Worm (Caenorhabditis elegans) whole organism, L1 larva: ENCODE results near the gene mrpl-11.

ENCODE experiments used
- alr-1 ChIP-seq: fragments of 200-800 bp; sonication (Bioruptor generic); optimal IDR thresholded peaks from 2 replicates; lab custom pipeline; 2018; ENCODE audit warnings: borderline replicate concordance, mild to moderate bottlenecking, missing genetic modification characterization, missing compliant biosample characterization
- aly-2 ChIP-seq: fragments of 150-350 bp; optimal IDR thresholded peaks from 2 replicates; lab custom pipeline; 2014; ENCODE audit warnings: missing biosample characterization, missing genetic modification characterization
- ama-1 ChIP-seq: fragments of 150-350 bp; optimal IDR thresholded peaks from 2 replicates; lab custom pipeline; 2014
- blmp-1 ChIP-seq: fragments of 150-350 bp; optimal IDR thresholded peaks from 2 replicates; lab custom pipeline; 2014; ENCODE audit warnings: missing biosample characterization, missing genetic modification characterization
- ceh-63 ChIP-seq: fragments of 200-800 bp; sonication (Bioruptor generic); optimal IDR thresholded peaks from 2 replicates; lab custom pipeline; 2018; ENCODE audit warnings: mild to moderate bottlenecking, missing genetic modification characterization, missing compliant biosample characterization
- ceh-82 ChIP-seq, 3 experiments: fragments of 150-350 bp in 1 of 3; sonication (generic microtip) in 2 of 3; optimal IDR thresholded peaks; 2 replicates each; lab custom pipeline; 2014 to 2017; ENCODE audit warnings: missing biosample characterization in 3 of 3, missing genetic modification characterization in 3 of 3
- ceh-88 ChIP-seq: fragments of 200-800 bp; sonication (Bioruptor generic); IDR thresholded peaks from 2 replicates; pipeline ENCODE4 v1.3.6; 2022; ENCODE audit warnings: missing genetic modification characterization, missing compliant biosample characterization
- dpl-1 ChIP-seq, 3 experiments: fragments of 150-350 bp in 2 of 3; sonication (generic microtip) in 1 of 3; optimal IDR thresholded peaks; 2 replicates each; lab custom pipeline; 2014 to 2017; ENCODE audit warnings: missing biosample characterization in 3 of 3, missing genetic modification characterization in 3 of 3, missing genetic modification reagents in 3 of 3
- dsc-1 ChIP-seq: sonication (generic microtip); optimal IDR thresholded peaks from 2 replicates; lab custom pipeline; 2016; ENCODE audit warnings: mild to moderate bottlenecking, missing genetic modification characterization, missing compliant biosample characterization
- efl-1 ChIP-seq, 4 experiments: fragments of 150-350 bp; optimal IDR thresholded peaks in 3 of 4; peaks in 1 of 4; 1 replicate in 1 of 4; 2 replicates in 3 of 4; lab custom pipeline; 2014; ENCODE audit warnings: missing biosample characterization in 2 of 4, missing genetic modification characterization in 2 of 4, missing genetic modification reagents in 2 of 4
- efl-3 ChIP-seq: fragments of 200-800 bp; sonication (Bioruptor generic); optimal IDR thresholded peaks from 2 replicates; lab custom pipeline; 2018; ENCODE audit warnings: mild to moderate bottlenecking, missing genetic modification characterization, missing compliant biosample characterization
- egl-13 ChIP-seq: sonication (generic microtip); optimal IDR thresholded peaks from 2 replicates; lab custom pipeline; 2016; ENCODE audit warnings: missing genotype, missing genetic modification reagents, missing genetic modification characterization, missing compliant biosample characterization
- elt-3 ChIP-seq, 6 experiments: fragments of 150-350 bp in 1 of 6; sonication (generic microtip); optimal IDR thresholded peaks; 2 replicates each; lab custom pipeline; 2017 to 2018; ENCODE audit warnings: missing biosample characterization in 6 of 6, missing genetic modification characterization in 6 of 6, inconsistent platforms in 1 of 6
- ets-5 ChIP-seq: fragments of 200-800 bp; sonication (Bioruptor generic); IDR thresholded peaks from 2 replicates; pipeline ENCODE4 v1.3.6; 2022; ENCODE audit warnings: missing genetic modification characterization, missing compliant biosample characterization
- fkh-4 ChIP-seq: sonication (generic microtip); optimal IDR thresholded peaks from 2 replicates; lab custom pipeline; 2016; ENCODE audit warnings: missing compliant biosample characterization, missing genetic modification characterization, borderline replicate concordance
- hpl-2 ChIP-seq: fragments of 150-350 bp; optimal IDR thresholded peaks from 2 replicates; lab custom pipeline; 2014; ENCODE audit warnings: missing biosample characterization, missing genetic modification reagents, missing genetic modification characterization
- isw-1 ChIP-seq: fragments of 200-800 bp; sonication (Bioruptor generic); IDR thresholded peaks from 2 replicates; pipeline ENCODE4 v1.3.6; 2022; ENCODE audit warnings: missing genetic modification characterization, missing compliant biosample characterization
- lin-14 ChIP-seq: fragments of 200-800 bp; sonication (Bioruptor generic); optimal IDR thresholded peaks from 2 replicates; lab custom pipeline; 2018; ENCODE audit warnings: mild to moderate bottlenecking, missing genetic modification characterization, moderate library complexity, missing compliant biosample characterization
- lin-35 ChIP-seq, 2 experiments: fragments of 150-350 bp; optimal IDR thresholded peaks; 2 replicates each; lab custom pipeline; 2014; ENCODE audit warnings: missing biosample characterization in 2 of 2, missing genetic modification characterization in 2 of 2, missing genetic modification reagents in 2 of 2
- mdl-1 ChIP-seq, 2 experiments: fragments of 150-350 bp; optimal IDR thresholded peaks; 2 replicates each; lab custom pipeline; 2014 to 2017; ENCODE audit warnings: missing biosample characterization in 2 of 2, missing genetic modification characterization in 2 of 2, inconsistent platforms in 1 of 2
- mep-1 ChIP-seq: fragments of 150-350 bp; optimal IDR thresholded peaks from 2 replicates; lab custom pipeline; 2014; ENCODE audit warnings: missing biosample characterization, missing genetic modification characterization
- nhr-12 ChIP-seq: sonication (generic microtip); optimal IDR thresholded peaks from 2 replicates; lab custom pipeline; 2017; ENCODE audit warnings: missing biosample characterization, missing genetic modification characterization
- nhr-20 ChIP-seq: sonication (generic microtip); optimal IDR thresholded peaks from 2 replicates; lab custom pipeline; 2016; ENCODE audit warnings: mild to moderate bottlenecking, missing genetic modification characterization, missing compliant biosample characterization
- nhr-237 ChIP-seq: fragments of 150-350 bp; optimal IDR thresholded peaks from 2 replicates; lab custom pipeline; 2014; ENCODE audit warnings: missing biosample characterization, missing genetic modification characterization
- nhr-28 ChIP-seq: fragments of 150-350 bp; optimal IDR thresholded peaks from 2 replicates; lab custom pipeline; 2014; ENCODE audit warnings: missing biosample characterization, missing genetic modification characterization
- nhr-71 ChIP-seq: sonication (generic microtip); optimal IDR thresholded peaks from 2 replicates; lab custom pipeline; 2016; ENCODE audit warnings: mild to moderate bottlenecking, missing genetic modification characterization, moderate library complexity, missing compliant biosample characterization
- nhr-84 ChIP-seq: sonication (generic microtip); optimal IDR thresholded peaks from 2 replicates; lab custom pipeline; 2017; ENCODE audit warnings: missing biosample characterization, missing genetic modification characterization
- nhr-85 ChIP-seq: sonication (generic microtip); peaks from one replicate; lab custom pipeline; 2016; ENCODE audit warnings: missing genetic modification characterization, inconsistent platforms, missing compliant biosample characterization
- nhr-90 ChIP-seq: sonication (generic microtip); optimal IDR thresholded peaks from 2 replicates; lab custom pipeline; 2016; ENCODE audit warnings: mild to moderate bottlenecking, missing genetic modification characterization, missing compliant biosample characterization; ENCODE audit not compliant: poor library complexity
- rnt-1 ChIP-seq: sonication (generic microtip); optimal IDR thresholded peaks from 2 replicates; lab custom pipeline; 2016; ENCODE audit warnings: mild to moderate bottlenecking, missing genetic modification characterization, moderate library complexity, missing compliant biosample characterization
- snu-23 ChIP-seq: sonication (generic microtip); optimal IDR thresholded peaks from 2 replicates; lab custom pipeline; 2016; ENCODE audit warnings: missing genetic modification characterization, missing compliant biosample characterization
- tlp-1 ChIP-seq: fragments of 150-350 bp; optimal IDR thresholded peaks from 2 replicates; lab custom pipeline; 2014; ENCODE audit warnings: missing biosample characterization, missing genetic modification characterization
- unc-130 ChIP-seq: fragments of 150-350 bp; optimal IDR thresholded peaks from 2 replicates; lab custom pipeline; 2017; ENCODE audit warnings: missing biosample characterization, missing genetic modification characterization, inconsistent platforms
- unc-30 ChIP-seq: sonication (generic microtip); optimal IDR thresholded peaks from 2 replicates; lab custom pipeline; 2017; ENCODE audit warnings: missing biosample characterization, missing genetic modification characterization
- vab-15 ChIP-seq: sonication (generic microtip); optimal IDR thresholded peaks from 2 replicates; lab custom pipeline; 2017; ENCODE audit warnings: missing genotype, mild to moderate bottlenecking, missing genetic modification characterization, missing compliant biosample characterization
- xbp-1 ChIP-seq: sonication (generic microtip); optimal IDR thresholded peaks from 2 replicates; lab custom pipeline; 2016; ENCODE audit warnings: missing genetic modification characterization, missing compliant biosample characterization
- zag-1 ChIP-seq: fragments of 150-350 bp; optimal IDR thresholded peaks from 2 replicates; lab custom pipeline; 2014; ENCODE audit warnings: missing biosample characterization, missing genetic modification characterization

mrpl-11 gene

DNA sequence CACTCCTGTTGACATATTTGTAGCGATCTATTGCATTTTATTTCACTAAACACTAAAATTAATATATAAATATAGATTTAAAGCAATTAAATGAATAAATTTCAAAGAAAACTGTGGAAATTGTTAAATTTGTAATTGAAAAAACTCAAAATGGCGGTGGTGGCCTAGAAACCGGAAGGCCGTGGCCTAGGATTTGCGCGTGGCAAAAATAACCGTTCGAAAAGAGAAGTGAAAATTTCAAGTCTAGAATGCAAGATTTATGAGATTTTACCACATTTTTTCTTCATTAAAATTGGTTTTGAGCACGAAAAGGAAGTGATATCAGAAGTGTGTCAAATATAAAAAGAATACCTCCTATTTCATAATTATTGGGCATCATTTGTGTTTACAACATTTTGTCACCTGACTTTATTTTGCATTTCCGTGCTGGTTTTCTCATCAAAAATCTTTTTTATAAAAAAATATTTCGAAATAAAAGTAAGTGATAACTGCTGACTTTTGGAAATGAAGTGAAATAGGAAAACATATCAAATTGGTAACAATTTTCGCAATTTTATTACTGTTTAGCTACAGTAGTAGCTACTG lies 33.7 kb upstream of the mrpl-11 start, which contains the start of gene fli-1 (continued):
- peak; percentile 0 to 40 for TF ChIP-seq efl-1 (optimal IDR thresholded peaks at IDR 0.05; lab: Kevin White, UChicago)
- peak; percentile 36 to 42 for TF ChIP-seq efl-1 (GFP tag; optimal IDR thresholded peaks at IDR 0.05 in 1 of 2; lab: Kevin White, UChicago)

DNA sequence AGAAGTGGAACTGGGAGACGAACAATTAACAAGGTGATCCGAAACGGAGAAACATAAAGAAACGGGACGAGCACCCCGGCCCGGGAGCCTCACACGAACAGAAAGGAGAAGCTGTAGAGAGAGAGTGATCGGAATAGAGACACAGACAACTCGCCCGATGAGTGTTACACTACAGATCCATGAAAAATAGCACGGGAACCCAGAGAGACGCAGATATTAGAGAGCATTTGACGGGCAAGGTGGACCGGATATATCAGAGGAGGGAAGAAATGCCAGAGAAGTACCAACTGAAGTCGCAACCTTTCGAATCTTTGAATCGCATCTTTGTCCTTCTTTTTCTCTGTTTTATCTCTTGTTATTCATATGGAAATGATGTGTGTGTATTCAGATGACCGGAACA lies 33.0 kb upstream of the mrpl-11 start, which contains the start of gene anmt-1:
anmt-1 (plus strand) TSS at position 388 of the 400 bp plus-strand sequence.
- no peak for TF ChIP-seq fkh-4
- TF ChIP-seq snu-23 (GFP tag; lab: Kevin White, UChicago), result peak; percentile 12
- peak; percentile 36 for TF ChIP-seq nhr-71 (tag; lab: Kevin White, UChicago)
- TF ChIP-seq rnt-1 (tag; lab: Kevin White, UChicago), result peak; percentile 57
- peak in 1 of 2 experiments; percentile 10 for TF ChIP-seq efl-1 (optimal IDR thresholded peaks at IDR 0.05; lab: Kevin White, UChicago)
- TF ChIP-seq efl-1 (GFP tag; optimal IDR thresholded peaks at IDR 0.05 in 1 of 2; lab: Kevin White, UChicago), result no peak
- no peak for TF ChIP-seq isw-1 (GFP tag; lab: Robert Waterston, UW)
- TF ChIP-seq lin-14 (GFP tag; lab: Kevin White, UChicago), result peak; percentile 59
- TF ChIP-seq, all 84 proteins: peak for 5

DNA sequence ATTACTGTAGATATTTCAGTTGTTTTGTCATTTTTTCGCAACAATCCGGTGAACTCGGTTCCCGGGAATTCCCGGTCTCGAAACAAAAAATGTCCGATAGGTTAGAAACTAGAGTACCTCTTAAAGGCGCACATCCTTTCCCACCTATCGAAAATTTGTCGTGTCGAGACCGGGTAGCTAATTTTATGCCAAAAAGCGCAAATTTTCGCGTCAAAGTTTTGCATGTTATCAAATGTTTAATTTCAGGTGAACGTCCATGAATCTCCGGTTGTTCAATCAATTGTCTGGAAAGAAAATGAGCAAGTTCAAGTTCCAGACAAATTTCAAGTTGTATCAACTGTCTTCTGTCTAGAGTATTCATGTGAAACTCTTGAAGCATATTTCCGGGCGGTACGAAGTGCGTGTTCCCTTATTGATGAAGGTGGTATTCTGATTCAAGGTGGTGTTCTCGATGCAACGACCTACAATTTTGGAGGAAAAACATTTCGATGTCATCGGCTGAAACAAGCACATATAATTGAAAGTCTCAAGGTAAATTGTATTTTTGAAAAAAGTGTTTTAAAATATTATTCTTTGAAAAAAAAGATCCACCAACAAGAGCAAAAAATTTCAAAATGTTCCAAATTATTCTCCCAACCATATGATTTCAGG lies 31.7 kb upstream of the mrpl-11 start:
- TF ChIP-seq nhr-237 (tag; lab: Kevin White, UChicago) (no peak), efl-3 (GFP tag; lab: Kevin White, UChicago) (no peak), unc-30 (tag; lab: Kevin White, UChicago) (no peak), dsc-1 (tag; lab: Kevin White, UChicago) (no peak), elt-3 (tag; optimal IDR thresholded peaks at IDR 0.05; lab: Kevin White, UChicago) (no peak), ceh-88 (GFP tag; lab: Robert Waterston, UW) (no peak), isw-1 (GFP tag; lab: Robert Waterston, UW) (no peak), nhr-90 (tag; lab: Kevin White, UChicago) (no peak), egl-13 (no peak), ama-1 (lab: Kevin White, UChicago) (no peak), vab-15 (tag; lab: Kevin White, UChicago) (no peak), nhr-20 (tag; lab: Kevin White, UChicago) (no peak), nhr-84 (no peak), lin-35 (GFP tag; optimal IDR thresholded peaks at IDR 0.05; lab: Kevin White, UChicago) (no peak), aly-2 (no peak)

DNA sequence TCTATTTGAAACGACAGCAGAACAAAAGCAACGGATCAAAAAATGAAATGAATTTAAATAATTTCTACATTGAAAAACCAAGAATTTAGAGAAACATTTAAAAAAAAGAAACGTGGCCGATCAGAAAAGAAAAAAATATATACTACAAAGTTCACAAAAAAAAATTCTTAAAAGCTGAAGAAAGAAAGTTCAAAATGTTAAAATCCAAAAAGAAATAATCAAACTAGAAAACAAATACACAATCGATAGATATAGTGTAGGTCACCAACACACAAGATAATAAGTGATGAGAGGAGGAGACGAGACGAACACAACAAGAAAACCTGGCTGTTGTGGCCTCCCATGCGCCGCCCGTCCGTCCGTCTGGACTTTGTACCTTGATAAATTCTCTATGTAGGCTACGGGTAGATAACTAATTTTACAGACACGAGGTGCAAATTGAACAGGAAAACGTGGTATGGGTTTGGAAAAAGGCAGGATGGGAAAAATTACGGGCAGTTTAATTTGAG lies 29.0 kb upstream of the mrpl-11 start, which contains the start of gene hadb-1:
hadb-1 (minus strand) TSS at position 51 of the 509 bp plus-strand sequence.
- peak in 1 of 2 experiments; percentile 28 for TF ChIP-seq lin-35 (GFP tag; optimal IDR thresholded peaks at IDR 0.05; lab: Kevin White, UChicago)
- no peak for TF ChIP-seq xbp-1
- no peak for TF ChIP-seq nhr-28
- no peak for TF ChIP-seq ets-5
- peak; percentile 34 for TF ChIP-seq snu-23 (GFP tag; lab: Kevin White, UChicago)
- peak in 1 of 6 experiments; percentile 66 for TF ChIP-seq elt-3 (tag; optimal IDR thresholded peaks at IDR 0.05; lab: Kevin White, UChicago)
- peak; percentile 49 for TF ChIP-seq nhr-85 (tag; lab: Kevin White, UChicago)
- no peak for TF ChIP-seq efl-1 (optimal IDR thresholded peaks at IDR 0.05; lab: Kevin White, UChicago)
- TF ChIP-seq efl-1 (GFP tag; optimal IDR thresholded peaks at IDR 0.05 in 1 of 2; lab: Kevin White, UChicago), result peak in 1 of 2 experiments; percentile 53
- no peak for TF ChIP-seq nhr-12 (tag; lab: Kevin White, UChicago)
- no peak for TF ChIP-seq ceh-82 (tag; optimal IDR thresholded peaks at IDR 0.05; lab: Kevin White, UChicago)
- TF ChIP-seq tlp-1 (tag; lab: Kevin White, UChicago), result no peak
- TF ChIP-seq blmp-1 (tag; lab: Kevin White, UChicago), result peak; percentile 31
- TF ChIP-seq unc-130 (tag; lab: Kevin White, UChicago), result no peak
- peak in 1 of 3 experiments; percentile 19 for TF ChIP-seq dpl-1 (GFP tag; optimal IDR thresholded peaks at IDR 0.05; lab: Kevin White, UChicago)
- peak; percentile 4 for TF ChIP-seq mep-1 (tag; lab: Kevin White, UChicago)
- TF ChIP-seq hpl-2 (GFP tag; lab: Kevin White, UChicago), result no peak
- peak; percentile 54 for TF ChIP-seq nhr-20 (tag; lab: Kevin White, UChicago)
- peak; percentile 81 for TF ChIP-seq lin-14 (GFP tag; lab: Kevin White, UChicago)
- no peak for TF ChIP-seq alr-1 (tag; lab: Kevin White, UChicago)
- no peak for TF ChIP-seq zag-1 (tag; lab: Kevin White, UChicago)
- peak; percentile 38 for TF ChIP-seq nhr-71 (tag; lab: Kevin White, UChicago)
- no peak for TF ChIP-seq ceh-63 (GFP tag; lab: Kevin White, UChicago)
- TF ChIP-seq mdl-1 (tag; optimal IDR thresholded peaks at IDR 0.05; lab: Kevin White, UChicago), result peak in 1 of 2 experiments; percentile 1
